Fruit fly (Drosophila melanogaster) whole organism, prepupa: ENCODE results near the gene CG3699.

Experiments
- CG10631 ChIP-seq: fragments of 200-800 bp; sonication (Bioruptor generic); optimal IDR thresholded peaks from 2 replicates; lab custom pipeline; 2016; ENCODE audit warnings: missing biosample characterization, missing genetic modification characterization
- CG10669 ChIP-seq: fragments of 200-800 bp; sonication (Bioruptor generic); optimal IDR thresholded peaks from 3 replicates; lab custom pipeline; 2018; ENCODE audit warnings: missing biosample characterization, mild to moderate bottlenecking, missing genetic modification characterization, moderate library complexity
- CG11294 ChIP-seq: fragments of 200-800 bp; sonication (Bioruptor generic); IDR thresholded peaks from 2 replicates; pipeline ENCODE4 v1.3.6; 2022; ENCODE audit warnings: missing biosample characterization, missing genetic modification characterization
- CG11762 ChIP-seq: fragments of 200-800 bp; sonication (Bioruptor generic); optimal IDR thresholded peaks from 3 replicates; lab custom pipeline; 2016; ENCODE audit warnings: missing biosample characterization, missing genetic modification characterization; ENCODE audit not compliant: insufficient read depth
- CG11902 ChIP-seq: fragments of 200-800 bp; sonication (Bioruptor generic); optimal IDR thresholded peaks from 3 replicates; lab custom pipeline; 2016; ENCODE audit warnings: missing biosample characterization, missing genetic modification characterization
- CG1621 ChIP-seq: fragments of 200-800 bp; sonication (Bioruptor generic); optimal IDR thresholded peaks from 3 replicates; lab custom pipeline; 2018; ENCODE audit warnings: missing biosample characterization, mild to moderate bottlenecking, missing genetic modification characterization
- CG32006 ChIP-seq: fragments of 200-800 bp; sonication (Bioruptor generic); optimal IDR thresholded peaks from 3 replicates; lab custom pipeline; 2017; ENCODE audit warnings: missing biosample characterization, mild to moderate bottlenecking, missing genetic modification characterization
- CG34406 ChIP-seq: fragments of 200-800 bp; sonication (Bioruptor generic); optimal IDR thresholded peaks from 3 replicates; lab custom pipeline; 2016; ENCODE audit warnings: missing biosample characterization, missing genetic modification characterization
- CG3919 ChIP-seq: fragments of 200-800 bp; sonication (Bioruptor generic); optimal IDR thresholded peaks from 3 replicates; lab custom pipeline; 2016; ENCODE audit warnings: missing biosample characterization, missing genetic modification characterization
- CG4318 ChIP-seq: fragments of 200-800 bp; sonication (Bioruptor generic); optimal IDR thresholded peaks from 3 replicates; lab custom pipeline; 2017; ENCODE audit warnings: missing biosample characterization, mild to moderate bottlenecking, missing genetic modification characterization
- CG6276 ChIP-seq: fragments of 200-800 bp; sonication (Bioruptor generic); optimal IDR thresholded peaks from 2 replicates; lab custom pipeline; 2017; ENCODE audit warnings: missing biosample characterization, mild to moderate bottlenecking, missing genetic modification characterization
- CG7368 ChIP-seq: fragments of 200-800 bp; sonication (Bioruptor generic); optimal IDR thresholded peaks from 3 replicates; lab custom pipeline; 2016; ENCODE audit warnings: missing biosample characterization, missing genetic modification characterization
- CG8119 ChIP-seq: fragments of 200-800 bp; sonication (Bioruptor generic); IDR thresholded peaks from 3 replicates; pipeline ENCODE4 v1.3.6; 2022; ENCODE audit warnings: missing biosample characterization, missing genetic modification characterization
- CG8632 ChIP-seq: fragments of 200-800 bp; sonication (Bioruptor generic); optimal IDR thresholded peaks from 3 replicates; lab custom pipeline; 2016; ENCODE audit warnings: missing biosample characterization, missing genetic modification characterization
- Eip78C ChIP-seq: fragments of 200-800 bp; sonication (Bioruptor generic); peaks from one replicate; lab custom pipeline; 2016; ENCODE audit warnings: missing biosample characterization, missing genetic modification characterization
- Ets21C ChIP-seq: fragments of 200-800 bp; sonication (Bioruptor generic); optimal IDR thresholded peaks from 3 replicates; lab custom pipeline; 2016; ENCODE audit warnings: missing biosample characterization, missing genetic modification characterization
- Ets96B ChIP-seq: fragments of 200-800 bp; optimal IDR thresholded peaks from 2 replicates; lab custom pipeline; 2019; ENCODE audit warnings: missing biosample characterization, mild to moderate bottlenecking, missing genetic modification characterization, moderate library complexity
- Hr38 ChIP-seq: sonication (Bioruptor generic); optimal IDR thresholded peaks from 2 replicates; lab custom pipeline; 2016; ENCODE audit warnings: missing biosample characterization, missing genetic modification characterization
- Hr4 ChIP-seq: fragments of 200-800 bp; sonication (Bioruptor generic); optimal IDR thresholded peaks from 3 replicates; lab custom pipeline; 2016; ENCODE audit warnings: missing biosample characterization, missing genetic modification characterization
- Lpt ChIP-seq: fragments of 200-800 bp; sonication (Bioruptor generic); optimal IDR thresholded peaks from 3 replicates; lab custom pipeline; 2016; ENCODE audit warnings: missing biosample characterization, missing genetic modification characterization
- OdsH ChIP-seq: fragments of 200-800 bp; sonication (Bioruptor generic); optimal IDR thresholded peaks from 3 replicates; lab custom pipeline; 2016; ENCODE audit warnings: missing biosample characterization, missing genetic modification characterization
- Smox ChIP-seq: fragments of 200-800 bp; sonication (Bioruptor generic); optimal IDR thresholded peaks from 3 replicates; lab custom pipeline; 2016; ENCODE audit warnings: missing biosample characterization, missing genetic modification characterization
- Sox102F ChIP-seq: fragments of 200-800 bp; sonication (Bioruptor generic); optimal IDR thresholded peaks from 2 replicates; lab custom pipeline; 2016; ENCODE audit warnings: missing biosample characterization, mild to moderate bottlenecking, missing genetic modification characterization
- Sox14 ChIP-seq: fragments of 200-800 bp; sonication (Bioruptor generic); optimal IDR thresholded peaks from 3 replicates; lab custom pipeline; 2016; ENCODE audit warnings: missing biosample characterization, missing genetic modification characterization
- Sox15 ChIP-seq: fragments of 200-800 bp; sonication (Bioruptor generic); optimal IDR thresholded peaks from 3 replicates; lab custom pipeline; 2016; ENCODE audit warnings: missing biosample characterization, missing genetic modification characterization
- acj6 ChIP-seq: fragments of 200-800 bp; sonication (Bioruptor generic); optimal IDR thresholded peaks from 3 replicates; lab custom pipeline; 2016; ENCODE audit warnings: missing biosample characterization, missing genetic modification characterization
- cyc ChIP-seq: fragments of 200-800 bp; sonication (Bioruptor generic); optimal IDR thresholded peaks from 3 replicates; lab custom pipeline; 2016; ENCODE audit warnings: missing biosample characterization, missing genetic modification characterization
- eg ChIP-seq: fragments of 200-800 bp; sonication (Bioruptor generic); IDR thresholded peaks from 3 replicates; pipeline ENCODE4 v1.3.6; 2022; ENCODE audit warnings: missing biosample characterization, missing genetic modification characterization
- esn ChIP-seq: fragments of 200-800 bp; sonication (Bioruptor generic); optimal IDR thresholded peaks from 2 replicates; lab custom pipeline; 2016; ENCODE audit warnings: missing biosample characterization, mild to moderate bottlenecking, missing genetic modification characterization, moderate library complexity
- fd59A ChIP-seq: fragments of 200-800 bp; sonication (Bioruptor generic); optimal IDR thresholded peaks from 2 replicates; lab custom pipeline; 2017; ENCODE audit warnings: missing biosample characterization, mild to moderate bottlenecking, missing genetic modification characterization, missing genetic modification reagents
- fd85E ChIP-seq: fragments of 200-800 bp; sonication (Bioruptor generic); optimal IDR thresholded peaks from 3 replicates; lab custom pipeline; 2016; ENCODE audit warnings: missing biosample characterization, missing genetic modification characterization
- lz ChIP-seq: fragments of 200-800 bp; sonication (Bioruptor generic); optimal IDR thresholded peaks from 3 replicates; lab custom pipeline; 2016; ENCODE audit warnings: missing biosample characterization, missing genetic modification characterization
- net ChIP-seq: fragments of 200-800 bp; sonication (Bioruptor generic); optimal IDR thresholded peaks from 3 replicates; lab custom pipeline; 2016; ENCODE audit warnings: missing biosample characterization, missing genetic modification characterization
- pdm3 ChIP-seq: fragments of 200-800 bp; sonication (Bioruptor generic); optimal IDR thresholded peaks from 3 replicates; lab custom pipeline; 2016; ENCODE audit warnings: missing biosample characterization, missing genetic modification characterization
- salr ChIP-seq, 2 experiments: fragments of 200-800 bp; sonication (Bioruptor generic); optimal IDR thresholded peaks; 3 replicates each; lab custom pipeline; 2016 to 2018; ENCODE audit warnings: missing biosample characterization in 2 of 2, missing genetic modification characterization in 2 of 2, mild to moderate bottlenecking in 1 of 2
- spab ChIP-seq: fragments of 200-800 bp; sonication (Bioruptor generic); optimal IDR thresholded peaks from 2 replicates; lab custom pipeline; 2017; ENCODE audit warnings: missing biosample characterization, mild to moderate bottlenecking, missing genetic modification characterization, missing genetic modification reagents
- svp ChIP-seq: fragments of 200-800 bp; sonication (Bioruptor generic); peaks from one replicate; lab custom pipeline; 2016; ENCODE audit warnings: missing biosample characterization, missing genetic modification characterization
- vri ChIP-seq: fragments of 200-800 bp; sonication (Bioruptor generic); optimal IDR thresholded peaks from 3 replicates; lab custom pipeline; 2016; ENCODE audit warnings: missing biosample characterization, mild to moderate bottlenecking, missing genetic modification characterization

CG3699 gene

DNA sequence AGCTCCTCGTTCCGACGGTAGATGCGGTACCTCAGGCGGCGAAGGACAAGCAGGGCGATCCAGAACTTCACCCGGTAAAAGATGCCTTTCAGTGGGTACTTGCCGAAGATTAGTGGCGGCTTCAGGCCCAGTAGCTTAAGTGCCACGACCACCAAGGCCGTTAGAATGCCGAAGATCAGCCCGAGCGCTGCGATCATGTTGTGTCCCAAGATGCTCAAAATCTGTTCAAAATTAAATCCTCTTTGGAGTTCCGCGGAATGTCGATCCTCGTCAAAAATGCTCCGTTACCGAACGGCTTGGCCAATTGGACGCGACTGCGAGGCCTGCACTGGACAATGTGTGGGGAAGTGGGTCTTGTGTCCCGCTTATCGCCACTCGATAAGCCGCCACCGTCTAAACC, 15.1 kb downstream of the CG3699 start, which contains the start of the genes CG32815 and CG3706:
CG32815 (plus strand) TSS at position 301 of the 400 bp plus-strand sequence.
CG3706 (minus strand) TSS at position 310 of the 400 bp plus-strand sequence.
- TF ChIP-seq pdm3 (GFP tag; lab: Kevin White, UChicago) (no peak), Smox (GFP tag; lab: Kevin White, UChicago) (no peak), fd59A (GFP tag; lab: Kevin White, UChicago) (no peak), svp (GFP tag; lab: Kevin White, UChicago) (no peak), vri (GFP tag; lab: Kevin White, UChicago) (no peak), CG8632 (GFP tag; lab: Kevin White, UChicago) (no peak), CG8119 (no peak), spab (GFP tag; lab: Kevin White, UChicago) (no peak), CG32006 (GFP tag; lab: Kevin White, UChicago) (no peak), CG10669 (no peak), CG11294 (no peak), fd85E (GFP tag; lab: Kevin White, UChicago) (no peak), Lpt (no peak), CG10631 (GFP tag; lab: Kevin White, UChicago) (no peak), CG1621 (tag; lab: Kevin White, UChicago) (no peak), Ets96B (tag; lab: Kevin White, UChicago) (no peak), cyc (GFP tag; lab: Kevin White, UChicago) (no peak), salr (GFP tag; optimal IDR thresholded peaks at IDR 0.05; lab: Kevin White, UChicago) (no peak)

DNA sequence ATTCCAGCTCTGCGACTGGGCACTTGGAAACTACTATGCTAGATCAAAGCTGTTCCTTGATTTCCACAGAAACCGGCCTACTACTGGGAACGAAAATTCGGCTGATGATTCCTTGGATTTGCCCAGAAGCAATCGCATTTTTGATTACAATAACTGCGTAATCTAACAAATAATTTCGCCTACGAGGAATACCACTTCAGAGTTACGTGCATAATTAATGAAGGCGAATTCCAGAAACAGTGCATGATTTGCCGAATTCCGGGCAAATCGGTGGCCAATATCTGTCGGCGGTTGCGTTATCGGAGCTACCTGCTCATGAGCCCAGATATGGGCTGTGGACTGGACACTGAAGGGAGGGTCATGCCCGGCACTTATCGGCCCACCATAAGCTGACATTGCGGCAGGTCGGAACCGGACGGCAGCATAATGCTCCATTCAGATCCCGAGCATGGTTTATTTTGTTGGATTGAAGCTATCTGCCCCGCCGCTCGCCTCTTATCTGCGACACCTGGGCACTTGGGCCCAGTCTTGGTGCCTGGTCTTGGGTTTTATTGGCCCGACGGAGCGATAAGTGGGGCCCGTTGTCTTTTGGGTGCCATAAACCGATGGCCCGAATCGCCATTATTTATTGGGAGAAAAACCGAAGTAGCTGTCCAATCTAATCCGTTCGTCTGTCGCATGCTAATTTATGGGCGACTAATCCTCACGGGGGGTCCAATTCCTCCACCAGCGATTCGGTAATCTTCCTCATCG, 17.1 kb downstream of the CG3699 start, which contains the start of gene CG3708:
CG3708 (minus strand) TSS at position 51 of the 753 bp plus-strand sequence.
- no peak for TF ChIP-seq CG4318 (GFP tag; lab: Kevin White, UChicago)
- TF ChIP-seq Hr4 (GFP tag; lab: Kevin White, UChicago) = no peak
- no peak for TF ChIP-seq Sox102F (GFP tag; lab: Kevin White, UChicago)
- no peak for TF ChIP-seq CG11762 (GFP tag; lab: Kevin White, UChicago)
- TF ChIP-seq CG10631 (GFP tag; lab: Kevin White, UChicago) = no peak
- no peak for TF ChIP-seq fd59A (GFP tag; lab: Kevin White, UChicago)
- TF ChIP-seq CG11902 (GFP tag; lab: Kevin White, UChicago) = no peak
- TF ChIP-seq salr (GFP tag; optimal IDR thresholded peaks at IDR 0.05; lab: Kevin White, UChicago) = no peak
- no peak for TF ChIP-seq CG6276 (GFP tag; lab: Kevin White, UChicago)
- TF ChIP-seq CG11294 = no peak

DNA sequence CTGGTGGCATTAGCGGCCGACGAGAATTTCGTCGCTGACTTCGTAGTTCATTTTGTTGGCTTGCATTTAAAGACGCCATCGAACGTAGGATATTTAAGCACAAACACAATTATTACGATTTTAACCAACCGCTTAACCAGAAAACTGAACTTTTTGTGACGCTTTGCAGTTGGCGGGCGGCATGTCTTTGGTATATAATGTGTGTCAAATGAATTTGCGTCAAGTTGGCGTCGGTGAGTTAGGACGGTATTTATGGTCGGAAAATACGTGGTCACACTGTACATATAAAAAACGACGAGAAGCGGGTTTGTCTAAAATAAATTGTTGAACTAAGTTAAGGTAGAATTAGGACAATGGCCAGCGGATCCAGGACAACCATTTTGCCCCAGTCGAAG, 19.4 kb downstream of the CG3699 start, which contains the start of the genes CG43867 and MED22:
CG43867 (minus strand) TSS at position 113 of the 395 bp plus-strand sequence.
MED22 (plus strand) TSS at position 277 of the 395 bp plus-strand sequence.
- TF ChIP-seq CG11762 (GFP tag; lab: Kevin White, UChicago) (no peak), CG3919 (GFP tag; lab: Kevin White, UChicago) (no peak), Eip78C (GFP tag; lab: Kevin White, UChicago) (no peak), OdsH (GFP tag; lab: Kevin White, UChicago) (no peak), CG7368 (GFP tag; lab: Kevin White, UChicago) (no peak), eg (GFP tag; lab: Robert Waterston, UW) (no peak), CG32006 (GFP tag; lab: Kevin White, UChicago) (no peak), Smox (GFP tag; lab: Kevin White, UChicago) (no peak), fd59A (GFP tag; lab: Kevin White, UChicago) (no peak), Hr38 (no peak), CG11902 (GFP tag; lab: Kevin White, UChicago) (no peak), CG10669 (no peak), CG34406 (GFP tag; lab: Kevin White, UChicago) (no peak), CG8119 (no peak), esn (no peak)

DNA sequence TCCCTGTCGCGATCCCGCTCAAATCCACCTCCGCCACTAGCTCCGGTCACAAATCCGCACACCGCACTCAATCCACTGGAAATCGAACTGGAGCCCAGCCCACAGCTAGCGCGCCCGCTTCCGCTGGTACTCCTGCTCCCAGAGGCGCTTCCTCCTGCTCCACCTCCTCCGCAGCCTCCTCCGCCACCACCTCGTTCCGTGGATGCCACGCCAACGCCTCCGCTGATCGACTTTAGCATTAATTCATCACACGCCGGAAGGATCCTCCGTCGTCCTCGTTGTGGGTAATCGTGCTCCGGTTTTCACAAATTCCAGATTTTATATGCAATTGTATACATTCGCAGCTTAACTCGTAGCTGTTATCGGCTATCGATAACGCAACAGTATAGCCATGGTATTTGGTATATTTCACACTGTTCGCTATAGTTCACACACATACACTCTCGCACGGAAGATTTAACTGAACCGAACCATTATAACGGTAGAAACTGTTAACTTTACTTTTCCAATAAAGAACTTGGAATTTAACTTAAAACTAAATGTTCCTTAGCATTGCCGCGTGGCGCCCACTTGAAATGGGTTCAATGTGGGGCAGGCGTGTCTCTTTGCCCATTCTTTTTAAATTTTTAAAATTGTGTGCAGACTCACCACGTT, 20.0 kb downstream of the CG3699 start, which contains the start of gene Lztr1:
Lztr1 (minus strand) TSS at position 374 of the 654 bp plus-strand sequence.
- no peak for TF ChIP-seq Sox102F (GFP tag; lab: Kevin White, UChicago)
- TF ChIP-seq Sox14 (GFP tag; lab: Kevin White, UChicago) = no peak
- TF ChIP-seq acj6 (GFP tag; lab: Kevin White, UChicago) = no peak
- no peak for TF ChIP-seq Sox15 (GFP tag; lab: Kevin White, UChicago)
- no peak for TF ChIP-seq Hr4 (GFP tag; lab: Kevin White, UChicago)
- TF ChIP-seq lz (GFP tag; lab: Kevin White, UChicago) = no peak
- no peak for TF ChIP-seq net
- no peak for TF ChIP-seq Ets21C (GFP tag; lab: Kevin White, UChicago)
- TF ChIP-seq, all 60 proteins: peak for 0
